Fruit fly (Drosophila melanogaster): Measurements from ENCODE around the gene Ptip.

Gene Ptip

DNA sequence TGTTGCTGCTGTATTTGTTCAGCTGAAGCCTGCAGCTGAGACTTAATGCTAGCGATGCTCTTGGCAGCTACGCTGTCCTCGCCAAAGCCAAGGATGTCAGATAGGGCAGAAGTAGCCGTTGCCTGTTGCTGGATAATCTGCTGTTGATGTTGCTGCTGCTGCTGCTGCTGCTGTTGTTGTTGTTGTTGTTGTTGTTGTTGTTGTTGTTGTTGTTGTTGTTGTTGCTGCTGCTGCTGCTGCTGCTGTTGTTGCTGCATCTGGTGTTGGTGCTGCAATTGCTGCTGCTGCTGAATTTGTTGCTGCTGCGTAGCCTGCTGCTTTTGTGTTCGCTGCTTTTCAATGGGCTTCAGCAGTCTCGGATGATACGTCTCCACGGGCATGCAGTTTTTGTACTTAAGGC lies 1.4 kb downstream of the Ptip start:
- TF ChIP-seq btn (GFP tag; optimal IDR thresholded peaks at IDR 0.05) (no peak), Blimp-1 (GFP tag; optimal IDR thresholded peaks at IDR 0.05) (no peak), Dfd (GFP tag; optimal IDR thresholded peaks at IDR 0.05) (peak in 1 of 2 experiments; percentile 44), Dbx (GFP tag; IDR thresholded peaks at IDR 0.05) (no peak), CG4360 (GFP tag; IDR thresholded peaks at IDR 0.05) (peak; percentile 64), CG7963 (GFP tag; IDR thresholded peaks at IDR 0.05; ENCODE audit: partially characterized antibody) (no peak), sug (tag; optimal IDR thresholded peaks at IDR 0.05) (no peak), peb (GFP tag; IDR thresholded peaks at IDR 0.05) (no peak), HLHmδ (GFP tag; optimal IDR thresholded peaks at IDR 0.05) (no peak), dmrt11E (tag; optimal IDR thresholded peaks at IDR 0.05) (no peak), croc (GFP tag; conservative IDR thresholded peaks at IDR 0.05) (no peak), CG31365 (tag; optimal IDR thresholded peaks at IDR 0.05) (no peak), NC2β (GFP tag; optimal IDR thresholded peaks at IDR 0.05) (no peak), CG15601 (tag; optimal IDR thresholded peaks at IDR 0.05) (no peak), HLH54F (GFP tag; optimal IDR thresholded peaks at IDR 0.05) (no peak), CG7839 (tag; optimal IDR thresholded peaks at IDR 0.05) (no peak)

- peak; percentile 37; the same call in 1 of the 2 replicates for TF ChIP-seq CG4360 (GFP tag; IDR thresholded peaks at IDR 0.05)
- TF ChIP-seq PHDP (tag; optimal IDR thresholded peaks at IDR 0.05), result no peak
- peak in 1 of 2 experiments; percentile 77 for TF ChIP-seq Dfd (GFP tag; optimal IDR thresholded peaks at IDR 0.05)
Observed at dm6 chr3L:14025736-14026135, 3.2 kb downstream of the Ptip start.

DNA sequence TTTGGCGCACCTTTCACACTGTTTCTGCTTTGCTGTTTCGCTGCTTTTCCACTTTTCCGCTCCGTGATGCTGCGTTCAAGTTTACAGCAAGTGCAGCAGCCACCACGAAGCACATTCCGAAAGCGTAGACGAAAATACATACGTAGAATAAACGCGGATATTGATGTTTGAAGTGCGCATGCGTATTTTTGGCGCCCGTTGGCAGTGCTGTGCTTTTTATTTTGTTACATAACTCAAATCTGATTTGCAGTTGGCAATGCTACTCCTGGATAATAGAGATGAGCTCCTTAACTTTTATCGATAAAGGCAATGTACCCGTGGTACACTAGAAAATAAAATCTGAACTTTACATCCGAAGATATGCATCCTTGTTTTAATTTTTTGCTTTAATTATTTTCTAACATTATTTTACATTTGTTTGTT lies 22.2 kb downstream of the Ptip start:
- TF ChIP-seq Ets65A (GFP tag), result peak; percentile 39
- peak; percentile 72 for TF ChIP-seq Med (GFP tag)
- TF ChIP-seq CG7786 (GFP tag; optimal IDR thresholded peaks at IDR 0.05), result no peak
- peak; percentile 9 for TF ChIP-seq pho (GFP tag; optimal IDR thresholded peaks at IDR 0.05)
- no peak for TF ChIP-seq CG4424 (GFP tag; optimal IDR thresholded peaks at IDR 0.05)
- TF ChIP-seq CG12155 (GFP tag; optimal IDR thresholded peaks at IDR 0.05), result no peak
- peak; percentile 25; the same call in 1 of the 2 replicates for TF ChIP-seq unc-4 (GFP tag; IDR thresholded peaks at IDR 0.05; ENCODE audit: partially characterized antibody)
- peak; percentile 61 for TF ChIP-seq cg (GFP tag; optimal IDR thresholded peaks at IDR 0.05)
- no peak for TF ChIP-seq Neu2 (GFP tag; optimal IDR thresholded peaks at IDR 0.05; ENCODE audit: borderline replicate concordance)
- TF ChIP-seq grn (GFP tag; optimal IDR thresholded peaks at IDR 0.05), result no peak
- TF ChIP-seq chinmo (GFP tag; IDR thresholded peaks at IDR 0.05; ENCODE audit: partially characterized antibody), result peak; percentile 88; the same call in 2 of the 4 replicates
- no peak for TF ChIP-seq Camta (GFP tag; optimal IDR thresholded peaks at IDR 0.05)
- no peak for TF ChIP-seq lov (optimal IDR thresholded peaks at IDR 0.05)
- peak; percentile 13; the same call in 1 of the 3 replicates for TF ChIP-seq lov (GFP tag; IDR thresholded peaks at IDR 0.05)
- no peak for TF ChIP-seq CG17802 (tag; optimal IDR thresholded peaks at IDR 0.05)
- peak; percentile 31; the same call in 1 of the 2 replicates for TF ChIP-seq E2f2 (GFP tag; IDR thresholded peaks at IDR 0.05)
- TF ChIP-seq Drgx (GFP tag; IDR thresholded peaks at IDR 0.05), result peak; percentile 43; the same call in 1 of the 2 replicates
- 0 out of 2 replicates have a peak, but pooled peaks have one; percentile 25 for TF ChIP-seq CG3847 (GFP tag; IDR thresholded peaks at IDR 0.05)
- TF ChIP-seq BEAF-32 (GFP tag; optimal IDR thresholded peaks at IDR 0.05), result peak; percentile 23
- peak; percentile 33 for TF ChIP-seq pzg (GFP tag; optimal IDR thresholded peaks at IDR 0.05)
- no peak for TF ChIP-seq CG3065 (GFP tag; optimal IDR thresholded peaks at IDR 0.05)
- peak; percentile 14 for TF ChIP-seq CG8944 (GFP tag; optimal IDR thresholded peaks at IDR 0.05)
- TF ChIP-seq CG13287 (GFP tag; IDR thresholded peaks at IDR 0.05; ENCODE audit: partially characterized antibody), result peak; percentile 53; the same call in 1 of the 2 replicates
- peak; percentile 19; the same call in 1 of the 3 replicates for TF ChIP-seq Opbp (GFP tag; IDR thresholded peaks at IDR 0.05; ENCODE audit: partially characterized antibody)
- TF ChIP-seq tll (GFP tag; optimal IDR thresholded peaks at IDR 0.05), result no peak
- no peak for TF ChIP-seq wek (GFP tag; optimal IDR thresholded peaks at IDR 0.05)
- TF ChIP-seq ci (GFP tag; IDR thresholded peaks at IDR 0.05), result peak; percentile 51; the same call in 1 of the 3 replicates
- peak; percentile 38 for TF ChIP-seq nerfin-1 (tag; optimal IDR thresholded peaks at IDR 0.05)
- TF ChIP-seq CG11695 (GFP tag; IDR thresholded peaks at IDR 0.05), result peak; percentile 39; the same call in 1 of the 3 replicates
- TF ChIP-seq CG34422 (GFP tag; IDR thresholded peaks at IDR 0.05), result 0 out of 3 replicates have a peak, but pooled peaks have one; percentile 45
